Fruit fly (Drosophila melanogaster): ENCODE results near the gene CG11983.
A peak's percentile ranks its signal among the peaks of the same experiment; 100 is the strongest.

CG11983 gene

DNA sequence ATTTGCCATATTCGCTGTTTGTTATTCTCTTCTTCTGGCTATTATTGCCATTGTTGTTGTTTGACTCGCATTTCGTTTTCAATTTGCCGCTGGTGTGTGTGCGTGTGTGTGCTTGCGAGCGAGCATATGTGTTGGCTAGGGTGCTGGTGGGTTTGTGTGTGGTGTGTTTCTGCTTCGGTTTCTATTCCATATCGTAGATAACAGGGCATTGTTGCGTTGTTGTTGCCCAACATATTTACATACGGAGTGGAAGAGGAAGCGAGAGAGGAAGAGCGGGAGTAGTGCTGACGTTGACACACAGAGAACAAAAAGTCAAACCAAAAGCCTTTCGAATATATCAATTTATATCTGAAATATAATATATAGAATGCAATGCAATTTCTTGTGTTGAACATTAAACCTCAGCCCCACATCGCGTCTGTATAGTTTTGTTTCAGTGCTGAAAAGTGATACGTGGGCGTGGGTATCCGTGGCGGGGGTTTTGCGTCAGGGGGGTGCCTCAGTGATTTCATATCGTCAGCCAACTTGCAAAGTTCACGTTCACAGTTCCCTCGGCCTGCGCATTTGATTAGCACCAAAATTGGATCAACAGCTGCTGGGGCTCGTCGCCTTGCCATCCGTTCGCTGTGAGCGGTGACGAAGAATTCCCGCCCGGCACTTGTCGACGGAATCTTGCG is 46.5 kb downstream of the CG11983 start (continued):
- TF ChIP-seq HLHmδ (GFP tag; optimal IDR thresholded peaks at IDR 0.05) (peak; percentile 38), Sox102F (GFP tag; optimal IDR thresholded peaks at IDR 0.05) (peak; percentile 85), Xbp1 (GFP tag; optimal IDR thresholded peaks at IDR 0.05) (peak; percentile 81), CG10654 (GFP tag; optimal IDR thresholded peaks at IDR 0.05) (peak; percentile 25), sens-2 (GFP tag; IDR thresholded peaks at IDR 0.05) (no peak), sim (GFP tag; IDR thresholded peaks at IDR 0.05) (no peak), HLH3B (GFP tag; IDR thresholded peaks at IDR 0.05) (no peak), CG2678 (tag; optimal IDR thresholded peaks at IDR 0.05) (peak; percentile 78), dpn (GFP tag; optimal IDR thresholded peaks at IDR 0.05) (peak; percentile 12 to 59), MESR4 (GFP tag; optimal IDR thresholded peaks at IDR 0.05) (no peak), gem (tag; optimal IDR thresholded peaks at IDR 0.05) (peak; percentile 81), CG4854 (GFP tag; optimal IDR thresholded peaks at IDR 0.05) (peak; percentile 2), Deaf1 (tag; optimal IDR thresholded peaks at IDR 0.05) (peak; percentile 56), shn (GFP tag; optimal IDR thresholded peaks at IDR 0.05) (no peak), lilli (GFP tag; optimal IDR thresholded peaks at IDR 0.05) (peak; percentile 59), CG3065 (GFP tag; optimal IDR thresholded peaks at IDR 0.05) (no peak), Hr78 (GFP tag; optimal IDR thresholded peaks at IDR 0.05) (peak in 1 of 2 experiments; percentile 39), tin (GFP tag; optimal IDR thresholded peaks at IDR 0.05) (peak; percentile 22), Max (GFP tag; optimal IDR thresholded peaks at IDR 0.05) (no peak), odd (GFP tag; optimal IDR thresholded peaks at IDR 0.05) (peak; percentile 46), Hsf (GFP tag; optimal IDR thresholded peaks at IDR 0.05) (peak; percentile 54), da (GFP tag; optimal IDR thresholded peaks at IDR 0.05) (no peak), CG32767 (GFP tag; IDR thresholded peaks at IDR 0.05) (no peak), CG6654 (GFP tag; optimal IDR thresholded peaks at IDR 0.05) (peak; percentile 44), seq (GFP tag; IDR thresholded peaks at IDR 0.05) (no peak), CG6272 (GFP tag; IDR thresholded peaks at IDR 0.05) (peak; percentile 80), ato (GFP tag; IDR thresholded peaks at IDR 0.05; ENCODE audit: partially characterized antibody) (no peak), Nf-YB (GFP tag; optimal IDR thresholded peaks at IDR 0.05) (peak; percentile 35), CG17385 (GFP tag; optimal IDR thresholded peaks at IDR 0.05) (peak; percentile 88), unc-4 (GFP tag; IDR thresholded peaks at IDR 0.05; ENCODE audit: partially characterized antibody) (no peak), CG12071 (GFP tag; optimal IDR thresholded peaks at IDR 0.05) (peak; percentile 43), CG2120 (GFP tag; optimal IDR thresholded peaks at IDR 0.05) (peak; percentile 67), emc (GFP tag; optimal IDR thresholded peaks at IDR 0.05) (no peak), Bgb (GFP tag; IDR thresholded peaks at IDR 0.05; ENCODE audit: partially characterized antibody) (no peak), CG7271 (tag; optimal IDR thresholded peaks at IDR 0.05) (peak; percentile 6), CoRest (tag; optimal IDR thresholded peaks at IDR 0.05) (peak; percentile 51), CG3847 (GFP tag; IDR thresholded peaks at IDR 0.05) (no peak), CG4820 (GFP tag; optimal IDR thresholded peaks at IDR 0.05) (peak; percentile 54), ind (GFP tag; optimal IDR thresholded peaks at IDR 0.05) (peak; percentile 61), CG6791 (GFP tag; IDR thresholded peaks at IDR 0.05; ENCODE audit: partially characterized antibody) (no peak), CG8478 (optimal IDR thresholded peaks at IDR 0.05) (no peak), cad (GFP tag; optimal IDR thresholded peaks at IDR 0.05) (no peak), schlank (tag; optimal IDR thresholded peaks at IDR 0.05) (peak; percentile 70), oc (tag; optimal IDR thresholded peaks at IDR 0.05) (peak; percentile 53), Dfd (GFP tag; optimal IDR thresholded peaks at IDR 0.05) (no peak), dmrt11E (tag; optimal IDR thresholded peaks at IDR 0.05) (peak; percentile 56), CG10959 (GFP tag; IDR thresholded peaks at IDR 0.05) (no peak), tup (GFP tag; optimal IDR thresholded peaks at IDR 0.05) (peak; percentile 54), trh (GFP tag; optimal IDR thresholded peaks at IDR 0.05) (peak; percentile 36), wor (GFP tag; IDR thresholded peaks at IDR 0.05) (no peak)

All from whole organism, embryonic.